Fruit fly (Drosophila melanogaster) whole organism, wandering third instar larva: ENCODE results near the gene Nrx-1.

Experiments used
- Dfd ChIP-seq: fragments of >200 bp; optimal IDR thresholded peaks from 2 replicates; lab custom pipeline; 2017; ENCODE audit warnings: missing biosample characterization, missing genetic modification characterization
- GATAd ChIP-seq: sonication (Bioruptor generic); optimal IDR thresholded peaks from 2 replicates; lab custom pipeline; 2016; ENCODE audit warnings: missing biosample characterization, missing genetic modification characterization
- HLH106 ChIP-seq: fragments of 200-800 bp; optimal IDR thresholded peaks from 3 replicates; lab custom pipeline; 2019; ENCODE audit warnings: missing biosample characterization, mild to moderate bottlenecking, missing genetic modification characterization, moderate library complexity
- Mio ChIP-seq: sonication (Bioruptor generic); optimal IDR thresholded peaks from 2 replicates; lab custom pipeline; 2016; ENCODE audit warnings: missing biosample characterization, missing genetic modification characterization
- N ChIP-seq: fragments of >200 bp; optimal IDR thresholded peaks from 2 replicates; lab custom pipeline; 2018; ENCODE audit warnings: missing biosample characterization, missing external identifiers, missing genetic modification characterization
- OdsH ChIP-seq: fragments of 200-800 bp; sonication (Bioruptor generic); optimal IDR thresholded peaks from 2 replicates; lab custom pipeline; 2016; ENCODE audit warnings: missing biosample characterization, mild to moderate bottlenecking, missing genetic modification characterization
- Rel ChIP-seq, 2 experiments: fragments of 200-800 bp; sonication (Bioruptor generic) in 1 of 2; optimal IDR thresholded peaks; 2 replicates in 1 of 2; 3 replicates in 1 of 2; lab custom pipeline; 2016 to 2019; ENCODE audit warnings: mild to moderate bottlenecking in 2 of 2, missing biosample characterization in 2 of 2, missing genetic modification characterization in 2 of 2, moderate library complexity in 1 of 2
- Sp1 ChIP-seq: fragments of 200-800 bp; sonication (Bioruptor generic); optimal IDR thresholded peaks from 3 replicates; lab custom pipeline; 2019; ENCODE audit warnings: missing biosample characterization, mild to moderate bottlenecking, missing genetic modification characterization, moderate library complexity
- Vsx2 ChIP-seq: fragments of 200-300, 225-300 bp; sonication (Bioruptor generic); optimal IDR thresholded peaks from 2 replicates; lab custom pipeline; 2018; ENCODE audit warnings: missing biosample characterization, missing genetic modification characterization; ENCODE audit not compliant: partially characterized antibody
- br ChIP-seq: fragments of 200-800 bp; sonication (Bioruptor generic); optimal IDR thresholded peaks from 2 replicates; lab custom pipeline; 2016; ENCODE audit warnings: missing biosample characterization, missing genetic modification characterization
- dmrt93B ChIP-seq: fragments of 200-800 bp; sonication (Bioruptor generic); optimal IDR thresholded peaks from 2 replicates; lab custom pipeline; 2018; ENCODE audit warnings: missing biosample characterization, mild to moderate bottlenecking, missing genetic modification characterization
- foxo ChIP-seq, 2 experiments: fragments of 200-800 bp; sonication (Bioruptor generic); optimal IDR thresholded peaks; 2 replicates in 1 of 2; 3 replicates in 1 of 2; lab custom pipeline; 2016 to 2017; ENCODE audit warnings: missing biosample characterization in 2 of 2, missing genetic modification characterization in 2 of 2
- jim ChIP-seq: fragments of 175-275, 200-325 bp; sonication (Bioruptor generic); optimal IDR thresholded peaks from 2 replicates; lab custom pipeline; 2016; ENCODE audit warnings: missing biosample characterization, mild to moderate bottlenecking, missing genetic modification characterization
- pan ChIP-seq: fragments of >200 bp; optimal IDR thresholded peaks from 2 replicates; lab custom pipeline; 2017
- sv ChIP-seq: fragments of 200-800 bp; sonication (Bioruptor generic); optimal IDR thresholded peaks from 3 replicates; lab custom pipeline; 2016; ENCODE audit warnings: missing biosample characterization, missing genetic modification characterization
- tai ChIP-seq: sonication (Bioruptor generic); optimal IDR thresholded peaks from 2 replicates; lab custom pipeline; 2016; ENCODE audit warnings: missing biosample characterization, missing genetic modification characterization

Gene Nrx-1

DNA sequence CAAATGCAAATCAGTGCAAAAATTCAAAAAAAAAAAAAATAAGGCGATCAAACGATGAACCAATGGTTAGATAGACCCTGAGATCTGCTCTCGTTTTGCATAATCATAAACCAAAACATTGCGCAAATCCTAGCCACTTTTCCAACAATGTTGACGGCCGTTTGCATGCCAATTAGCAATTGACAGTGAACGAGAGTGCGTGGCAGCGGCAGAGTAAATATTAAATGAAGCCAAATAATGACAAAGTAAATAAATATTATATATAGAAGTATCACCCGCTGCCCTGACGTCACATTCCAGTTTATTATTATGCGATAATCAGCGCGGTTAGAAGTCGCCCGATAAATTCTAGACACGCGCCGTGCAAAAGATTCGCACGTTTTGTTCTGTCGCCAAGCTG lies 67.6 kb downstream of the Nrx-1 start:
- TF ChIP-seq sv (GFP tag; lab: Kevin White, UChicago) (no peak), foxo (GFP tag; optimal IDR thresholded peaks at IDR 0.05; lab: Kevin White, UChicago) (no peak), OdsH (GFP tag; lab: Kevin White, UChicago) (no peak), tai (no peak), GATAd (GFP tag; lab: Kevin White, UChicago) (no peak), jim (GFP tag; lab: Kevin White, UChicago) (no peak), N (no peak), Dfd (no peak), Mio (no peak), pan (lab: Kevin White, UChicago) (no peak), dmrt93B (GFP tag; lab: Kevin White, UChicago) (no peak), Sp1 (GFP tag; lab: Kevin White, UChicago) (no peak), Vsx2 (GFP tag; lab: Kevin White, UChicago) (no peak), Rel (GFP tag; optimal IDR thresholded peaks at IDR 0.05; lab: Kevin White, UChicago) (no peak), Rel (tag; optimal IDR thresholded peaks at IDR 0.05; lab: Kevin White, UChicago) (no peak), br (GFP tag; lab: Kevin White, UChicago) (no peak), HLH106 (no peak)
- TF ChIP-seq, all 38 proteins: peak for 0
